Fruit fly (Drosophila melanogaster) whole organism, wandering third instar larva: Measurements from ENCODE around the gene CG7992.

Source experiments
- CG32264 ChIP-seq: fragments of 200-800 bp; sonication (Bioruptor generic); optimal IDR thresholded peaks from 2 replicates; lab custom pipeline; 2016; ENCODE audit warnings: missing biosample characterization, missing genetic modification characterization
- HLH106 ChIP-seq: fragments of 200-800 bp; optimal IDR thresholded peaks from 3 replicates; lab custom pipeline; 2019; ENCODE audit warnings: missing biosample characterization, mild to moderate bottlenecking, missing genetic modification characterization, moderate library complexity
- Hr78 ChIP-seq: fragments of >200 bp; optimal IDR thresholded peaks from 2 replicates; lab custom pipeline; 2017; ENCODE audit warnings: missing biosample characterization, missing genetic modification characterization
- Myc ChIP-seq: fragments of >200 bp; optimal IDR thresholded peaks from 2 replicates; lab custom pipeline; 2017
- Sp1 ChIP-seq: fragments of 200-800 bp; sonication (Bioruptor generic); optimal IDR thresholded peaks from 3 replicates; lab custom pipeline; 2019; ENCODE audit warnings: missing biosample characterization, mild to moderate bottlenecking, missing genetic modification characterization, moderate library complexity
- brk ChIP-seq: fragments of 200-800 bp; sonication (Bioruptor generic); optimal IDR thresholded peaks from 2 replicates; lab custom pipeline; 2016; ENCODE audit warnings: missing biosample characterization, mild to moderate bottlenecking, missing genetic modification characterization
- dsf ChIP-seq: sonication (Bioruptor generic); optimal IDR thresholded peaks from 2 replicates; lab custom pipeline; 2016; ENCODE audit warnings: missing biosample characterization, missing genetic modification characterization, borderline replicate concordance
- foxo ChIP-seq, 2 experiments: fragments of 200-800 bp; sonication (Bioruptor generic); optimal IDR thresholded peaks; 2 replicates in 1 of 2; 3 replicates in 1 of 2; lab custom pipeline; 2016 to 2017; ENCODE audit warnings: missing biosample characterization in 2 of 2, missing genetic modification characterization in 2 of 2
- h ChIP-seq: fragments of 200-800 bp; sonication (Bioruptor generic); optimal IDR thresholded peaks from 3 replicates; lab custom pipeline; 2016; ENCODE audit warnings: missing biosample characterization, mild to moderate bottlenecking, missing genetic modification characterization
- jim ChIP-seq: fragments of 175-275, 200-325 bp; sonication (Bioruptor generic); optimal IDR thresholded peaks from 2 replicates; lab custom pipeline; 2016; ENCODE audit warnings: missing biosample characterization, mild to moderate bottlenecking, missing genetic modification characterization
- pan ChIP-seq: fragments of >200 bp; optimal IDR thresholded peaks from 2 replicates; lab custom pipeline; 2017
- rgr ChIP-seq: fragments of 200-800 bp; sonication (Bioruptor generic); optimal IDR thresholded peaks from 3 replicates; lab custom pipeline; 2016; ENCODE audit warnings: missing biosample characterization, mild to moderate bottlenecking, missing genetic modification characterization

DNA sequence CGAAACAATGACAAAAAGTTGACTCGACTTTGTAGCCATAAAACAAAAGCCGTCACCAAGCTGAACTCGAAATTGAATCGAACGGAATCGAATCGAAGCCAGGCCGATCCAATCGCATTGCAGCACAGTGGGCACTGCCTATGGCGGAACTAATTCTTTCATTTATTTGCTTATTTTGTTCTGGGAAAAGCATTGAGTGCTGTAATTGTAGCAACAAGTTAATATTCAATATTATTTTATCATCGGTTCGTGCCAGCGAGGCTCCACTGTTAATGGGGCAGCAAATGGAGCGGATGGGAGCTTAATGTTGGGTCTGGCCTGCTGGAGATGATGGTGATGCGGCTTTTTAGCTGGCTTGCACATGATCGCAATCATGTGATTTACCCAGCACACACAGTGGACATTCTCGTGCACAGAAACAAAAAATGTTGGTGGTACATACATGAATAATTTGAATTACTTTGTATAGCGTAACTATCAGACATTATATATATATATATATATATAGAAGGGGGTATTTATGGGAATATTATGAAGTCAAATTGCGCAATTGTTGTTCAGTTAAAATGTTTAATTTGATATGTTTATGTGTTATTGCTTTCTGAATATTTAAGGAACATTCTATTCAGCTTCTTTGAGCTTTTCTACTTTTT is 42.4 kb upstream of the CG7992 start:
- TF ChIP-seq Sp1 = peak; percentile 96
- TF ChIP-seq rgr (GFP tag; lab: Kevin White, UChicago) = peak; percentile 97
- no peak for TF ChIP-seq pan (lab: Kevin White, UChicago)
- TF ChIP-seq CG32264 (GFP tag; lab: Kevin White, UChicago) = peak; percentile 97
- peak; percentile 90 for TF ChIP-seq jim (GFP tag; lab: Kevin White, UChicago)
- TF ChIP-seq Hr78 (GFP tag; lab: Kevin White, UChicago) = no peak
- peak; percentile 92 to 98 for TF ChIP-seq foxo (GFP tag; optimal IDR thresholded peaks at IDR 0.05; lab: Kevin White, UChicago)
- TF ChIP-seq h = peak; percentile 98
- peak; percentile 98 for TF ChIP-seq HLH106 (tag; lab: Kevin White, UChicago)
- TF ChIP-seq brk (GFP tag; lab: Kevin White, UChicago) = peak; percentile 92
- peak; percentile 87 for TF ChIP-seq dsf (GFP tag; lab: Kevin White, UChicago)
- TF ChIP-seq Myc (lab: Kevin White, UChicago) = no peak
